Worm (Caenorhabditis elegans): ENCODE measurements around the gene fbxa-35.

ce11 chrIII:1295149-1295716 is at the start of gene fbxa-35:
- TF ChIP-seq W03F9.2 (tag; optimal IDR thresholded peaks at IDR 0.05) (no peak), him-1 (tag; optimal IDR thresholded peaks at IDR 0.05) (no peak)

Data from whole organism, L4/young adult.